Worm (Caenorhabditis elegans) whole organism, young adult: ENCODE data around the gene ver-1.

Experiments
- B0035.1 ChIP-seq: sonication (generic microtip); optimal IDR thresholded peaks from 2 replicates; lab custom pipeline; 2016; ENCODE audit warnings: missing genetic modification characterization, mild to moderate bottlenecking, missing compliant biosample characterization, missing genotype, missing genetic modification reagents
- B0336.3 ChIP-seq: fragments of 200-800 bp; sonication (Bioruptor generic); IDR thresholded peaks from 2 replicates; pipeline ENCODE4 v1.3.6; 2022; ENCODE audit warnings: missing genetic modification characterization, missing compliant biosample characterization
- F22D6.2 ChIP-seq: sonication (generic microtip); optimal IDR thresholded peaks from 2 replicates; lab custom pipeline; 2016; ENCODE audit warnings: mild to moderate bottlenecking, missing genetic modification characterization, missing compliant biosample characterization
- F23B12.7 ChIP-seq: sonication (generic microtip); optimal IDR thresholded peaks from 2 replicates; lab custom pipeline; 2017; ENCODE audit warnings: missing genetic modification characterization, mild to moderate bottlenecking, missing compliant biosample characterization, antibody characterized with exemption, moderate library complexity; ENCODE audit not compliant: insufficient read depth
- F39B2.1 ChIP-seq: fragments of 200-800 bp; sonication (Bioruptor generic); IDR thresholded peaks from 2 replicates; pipeline ENCODE4 v1.3.6; 2022; ENCODE audit warnings: missing genetic modification reagents, missing genetic modification characterization, missing compliant biosample characterization
- F55B11.4 ChIP-seq: sonication (generic microtip); optimal IDR thresholded peaks from 2 replicates; lab custom pipeline; 2016; ENCODE audit warnings: missing compliant biosample characterization, missing genetic modification characterization, borderline replicate concordance; ENCODE audit not compliant: insufficient read depth
- K11D2.4 ChIP-seq: fragments of 200-800 bp; sonication (Bioruptor generic); IDR thresholded peaks from 2 replicates; pipeline ENCODE4 v1.3.6; 2022; ENCODE audit warnings: missing genetic modification reagents, missing genetic modification characterization, missing compliant biosample characterization
- K12H6.12 ChIP-seq: fragments of 200-800 bp; sonication (Bioruptor generic); optimal IDR thresholded peaks from 2 replicates; lab custom pipeline; 2018; ENCODE audit warnings: mild to moderate bottlenecking, missing genetic modification characterization, missing compliant biosample characterization
- Y53F4B.3 ChIP-seq: fragments of 200-800 bp; sonication (Bioruptor generic); IDR thresholded peaks from 2 replicates; pipeline ENCODE4 v1.3.6; 2022; ENCODE audit warnings: missing genetic modification reagents, missing genetic modification characterization, missing compliant biosample characterization
- Y95B8A.8 ChIP-seq: fragments of 200-800 bp; sonication (Bioruptor generic); IDR thresholded peaks from 2 replicates; pipeline ENCODE4 v1.3.6; 2022; ENCODE audit warnings: missing genetic modification reagents, missing genetic modification characterization, missing compliant biosample characterization
- athp-1 ChIP-seq: sonication (generic microtip); optimal IDR thresholded peaks from 2 replicates; lab custom pipeline; 2017; ENCODE audit warnings: mild to moderate bottlenecking, missing genetic modification characterization, missing compliant biosample characterization
- attf-3 ChIP-seq: fragments of 200-800 bp; sonication (Bioruptor generic); conservative IDR thresholded peaks from 2 replicates; pipeline ENCODE4 v1.3.6; 2022; ENCODE audit warnings: missing genetic modification reagents, missing genetic modification characterization, missing compliant biosample characterization
- attf-6 ChIP-seq: fragments of 200-800 bp; sonication (Bioruptor generic); IDR thresholded peaks from 2 replicates; pipeline ENCODE4 v1.3.6; 2022; ENCODE audit warnings: missing genetic modification reagents, missing genetic modification characterization, missing compliant biosample characterization
- cebp-1 ChIP-seq, 2 experiments: fragments of 200-800 bp in 1 of 2; sonication (Bioruptor generic) in 1 of 2; sonication (generic microtip) in 1 of 2; IDR thresholded peaks in 1 of 2; optimal IDR thresholded peaks in 1 of 2; 2 replicates each; pipeline versions ENCODE4 v1.3.6 to Lab custom; 2017 to 2022; ENCODE audit warnings: missing compliant biosample characterization in 2 of 2, missing genetic modification characterization in 2 of 2, mild to moderate bottlenecking in 1 of 2, missing genetic modification reagents in 1 of 2, moderate library complexity in 1 of 2
- ceh-27 ChIP-seq: fragments of 200-800 bp; sonication (Bioruptor generic); optimal IDR thresholded peaks from 2 replicates; lab custom pipeline; 2018; ENCODE audit warnings: mild to moderate bottlenecking, missing genetic modification characterization, moderate library complexity, missing compliant biosample characterization
- ceh-58 ChIP-seq: fragments of 200-800 bp; sonication (Bioruptor generic); IDR thresholded peaks from 2 replicates; pipeline ENCODE4 v1.3.6; 2022; ENCODE audit warnings: missing genetic modification characterization, missing compliant biosample characterization
- chd-7 ChIP-seq: sonication (generic microtip); optimal IDR thresholded peaks from 2 replicates; lab custom pipeline; 2016; ENCODE audit warnings: mild to moderate bottlenecking, missing genetic modification characterization, moderate library complexity, missing compliant biosample characterization
- egl-44 ChIP-seq: fragments of 200-800 bp; sonication (Bioruptor generic); IDR thresholded peaks from 2 replicates; pipeline ENCODE4 v1.3.6; 2022; ENCODE audit warnings: missing genetic modification reagents, missing genetic modification characterization, missing compliant biosample characterization
- gei-17 ChIP-seq: fragments of 200-800 bp; sonication (Bioruptor generic); optimal IDR thresholded peaks from 2 replicates; lab custom pipeline; 2018; ENCODE audit warnings: mild to moderate bottlenecking, missing genetic modification characterization, missing compliant biosample characterization
- hmg-20 ChIP-seq: fragments of 200-800 bp; sonication (Bioruptor generic); IDR thresholded peaks from 2 replicates; pipeline ENCODE4 v1.3.6; 2022; ENCODE audit warnings: missing genetic modification reagents, missing genetic modification characterization, missing compliant biosample characterization
- madf-10 ChIP-seq: sonication (generic microtip); optimal IDR thresholded peaks from 2 replicates; lab custom pipeline; 2016; ENCODE audit warnings: mild to moderate bottlenecking, missing genetic modification characterization, missing compliant biosample characterization
- madf-3 ChIP-seq: fragments of 200-800 bp; sonication (Bioruptor generic); IDR thresholded peaks from 2 replicates; pipeline ENCODE4 v1.3.6; 2022; ENCODE audit warnings: missing genetic modification reagents, missing genetic modification characterization, missing compliant biosample characterization
- madf-6 ChIP-seq: fragments of 200-800 bp; sonication (Bioruptor generic); IDR thresholded peaks from 2 replicates; pipeline ENCODE4 v1.3.6; 2022; ENCODE audit warnings: missing genetic modification reagents, missing genetic modification characterization, missing compliant biosample characterization
- madf-8 ChIP-seq: fragments of 200-800 bp; sonication (Bioruptor generic); conservative IDR thresholded peaks from 2 replicates; pipeline ENCODE4 v1.3.6; 2022; ENCODE audit warnings: missing genetic modification reagents, missing genetic modification characterization, missing compliant biosample characterization
- mcd-1 ChIP-seq: fragments of 200-800 bp; sonication (Bioruptor generic); IDR thresholded peaks from 2 replicates; pipeline ENCODE4 v1.3.6; 2022; ENCODE audit warnings: missing genetic modification reagents, missing genetic modification characterization, missing compliant biosample characterization
- nfya-1 ChIP-seq: sonication (generic microtip); optimal IDR thresholded peaks from 2 replicates; lab custom pipeline; 2017; ENCODE audit warnings: antibody characterized with exemption, missing compliant biosample characterization, missing genetic modification characterization, borderline replicate concordance; ENCODE audit not compliant: insufficient read depth
- nfya-2 ChIP-seq: fragments of 200-800 bp; sonication (Bioruptor generic); IDR thresholded peaks from 2 replicates; pipeline ENCODE4 v1.3.6; 2022; ENCODE audit warnings: missing genetic modification reagents, missing genetic modification characterization, missing compliant biosample characterization
- nhr-80 ChIP-seq: sonication (generic microtip); optimal IDR thresholded peaks from 2 replicates; lab custom pipeline; 2016; ENCODE audit warnings: missing genetic modification characterization, missing compliant biosample characterization
- nhr-90 ChIP-seq: sonication (generic microtip); optimal IDR thresholded peaks from 2 replicates; lab custom pipeline; 2016; ENCODE audit warnings: missing genotype, mild to moderate bottlenecking, missing genetic modification characterization, missing compliant biosample characterization
- pha-4 ChIP-seq: fragments of 150-350 bp; sonication (generic microtip); optimal IDR thresholded peaks from 2 replicates; lab custom pipeline; 2014; ENCODE audit warnings: missing biosample characterization, missing genetic modification reagents, missing genetic modification characterization
- rcor-1 ChIP-seq: fragments of 200-800 bp; sonication (Bioruptor generic); IDR thresholded peaks from 2 replicates; pipeline ENCODE4 v1.3.6; 2022; ENCODE audit warnings: missing genetic modification reagents, missing genetic modification characterization, missing compliant biosample characterization
- rec-8 ChIP-seq, 2 experiments: sonication (generic microtip); optimal IDR thresholded peaks; 2 replicates each; lab custom pipeline; 2016; ENCODE audit warnings: mild to moderate bottlenecking in 2 of 2, missing genetic modification characterization in 2 of 2, missing genetic modification reagents in 2 of 2, missing genotype in 2 of 2, missing biosample characterization in 1 of 2, missing compliant biosample characterization in 1 of 2, moderate library complexity in 1 of 2
- sdz-38 ChIP-seq: sonication (generic microtip); optimal IDR thresholded peaks from 2 replicates; lab custom pipeline; 2016; ENCODE audit warnings: missing genotype, missing genetic modification characterization, missing compliant biosample characterization
- snpc-1.1 ChIP-seq: sonication (generic microtip); optimal IDR thresholded peaks from 2 replicates; lab custom pipeline; 2017; ENCODE audit warnings: missing genetic modification characterization, mild to moderate bottlenecking, missing compliant biosample characterization, antibody characterized with exemption, moderate library complexity, missing genotype, missing genetic modification reagents; ENCODE audit not compliant: insufficient read depth
- tlf-1 ChIP-seq: fragments of 200-800 bp; sonication (Bioruptor generic); optimal IDR thresholded peaks from 2 replicates; lab custom pipeline; 2018; ENCODE audit warnings: mild to moderate bottlenecking, missing genetic modification characterization, missing compliant biosample characterization
- unc-62 ChIP-seq: fragments of 150-350 bp; optimal IDR thresholded peaks from 2 replicates; lab custom pipeline; 2014; ENCODE audit warnings: missing biosample characterization, missing genetic modification reagents, missing genetic modification characterization
- ztf-26 ChIP-seq: sonication (generic microtip); optimal IDR thresholded peaks from 2 replicates; lab custom pipeline; 2017; ENCODE audit warnings: missing genetic modification characterization, missing compliant biosample characterization
- ztf-28 ChIP-seq: fragments of 200-800 bp; sonication (Bioruptor generic); IDR thresholded peaks from 2 replicates; pipeline ENCODE4 v1.3.6; 2022; ENCODE audit warnings: missing genetic modification reagents, missing genetic modification characterization, missing compliant biosample characterization

ver-1 gene

ce11 chrIII:175733-176132, 19.1 kb downstream of the ver-1 start, which contains the start of gene clec-148:
Gene clec-148 (minus strand): TSS chrIII:175833.
- no peak for TF ChIP-seq F39B2.1 (GFP tag; lab: Robert Waterston, UW)
- TF ChIP-seq ztf-28 (GFP tag; lab: Robert Waterston, UW) = no peak
- no peak for TF ChIP-seq pha-4

- no peak for TF ChIP-seq tlf-1 (GFP tag; lab: Kevin White, UChicago)
- no peak for TF ChIP-seq Y95B8A.8 (GFP tag; lab: Robert Waterston, UW)
- TF ChIP-seq athp-1 (tag; lab: Kevin White, UChicago) = no peak
- no peak for TF ChIP-seq F23B12.7 (tag; lab: Kevin White, UChicago)
- no peak for TF ChIP-seq nfya-1 (tag; lab: Kevin White, UChicago)
- TF ChIP-seq B0035.1 (tag; lab: Kevin White, UChicago) = no peak
- TF ChIP-seq sdz-38 (tag; lab: Kevin White, UChicago) = no peak
- no peak for TF ChIP-seq ztf-26 (tag; lab: Kevin White, UChicago)
- TF ChIP-seq attf-3 (GFP tag; lab: Robert Waterston, UW) = no peak
- TF ChIP-seq chd-7 (tag; lab: Kevin White, UChicago) = no peak
- TF ChIP-seq K12H6.12 (tag; lab: Kevin White, UChicago) = no peak
- TF ChIP-seq hmg-20 = no peak
- no peak for TF ChIP-seq mcd-1 (GFP tag; lab: Robert Waterston, UW)
- TF ChIP-seq madf-10 (tag; lab: Kevin White, UChicago) = no peak
- no peak for TF ChIP-seq rec-8 (tag; optimal IDR thresholded peaks at IDR 0.05; lab: Kevin White, UChicago)
- TF ChIP-seq madf-3 (GFP tag; lab: Robert Waterston, UW) = no peak
- no peak for TF ChIP-seq madf-6 (GFP tag; lab: Robert Waterston, UW)
- TF ChIP-seq rcor-1 (GFP tag; lab: Robert Waterston, UW) = no peak
- TF ChIP-seq, all 124 proteins: peak for 0
These were observed 21.1 kb downstream of the ver-1 start, which contains the start of gene F40G9.14 for ce11 chrIII:177715-178114. Gene F40G9.14 (minus strand): TSS chrIII:177815.

ce11 chrIII:178126-178525, 21.5 kb downstream of the ver-1 start:
- TF ChIP-seq ceh-58 (GFP tag; lab: Robert Waterston, UW) (no peak), nfya-2 (GFP tag; lab: Robert Waterston, UW) (no peak), Y53F4B.3 (no peak), attf-6 (GFP tag; lab: Robert Waterston, UW) (no peak), egl-44 (no peak), K11D2.4 (GFP tag; lab: Robert Waterston, UW) (no peak), nhr-80 (tag; lab: Kevin White, UChicago) (no peak), F22D6.2 (tag; lab: Kevin White, UChicago) (no peak), nhr-90 (no peak), ceh-27 (no peak), snpc-1.1 (tag; lab: Kevin White, UChicago) (no peak), F55B11.4 (tag; lab: Kevin White, UChicago) (no peak), madf-8 (GFP tag; lab: Robert Waterston, UW) (no peak), unc-62 (GFP tag; lab: Kevin White, UChicago) (no peak), cebp-1 (GFP tag; IDR thresholded peaks at IDR 0.05; lab: Robert Waterston, UW) (no peak), cebp-1 (tag; optimal IDR thresholded peaks at IDR 0.05; lab: Kevin White, UChicago) (no peak), gei-17 (GFP tag; lab: Kevin White, UChicago) (no peak), B0336.3 (GFP tag; lab: Robert Waterston, UW) (no peak)
